Worm (Caenorhabditis elegans) whole organism, mixed stage, embryonic: ENCODE data around the gene lin-22.

ENCODE experiments used
- M03D4.4 ChIP-seq: sonication (generic microtip); optimal IDR thresholded peaks from 2 replicates; lab custom pipeline; 2017; ENCODE audit warnings: mild to moderate bottlenecking, missing genetic modification characterization, missing compliant biosample characterization
- bed-3 ChIP-seq: fragments of 200-800 bp; sonication (Bioruptor generic); optimal IDR thresholded peaks from 3 replicates; lab custom pipeline; 2018; ENCODE audit warnings: mild to moderate bottlenecking, missing genetic modification characterization, moderate library complexity, missing compliant biosample characterization
- ceh-39 ChIP-seq: fragments of 150-350 bp; optimal IDR thresholded peaks from 2 replicates; lab custom pipeline; 2014; ENCODE audit warnings: missing biosample characterization, missing genetic modification characterization
- ceh-83 ChIP-seq: fragments of 200-800 bp; sonication (Bioruptor generic); optimal IDR thresholded peaks from 2 replicates; lab custom pipeline; 2018; ENCODE audit warnings: mild to moderate bottlenecking, missing genetic modification characterization, missing compliant biosample characterization
- ces-1 ChIP-seq: fragments of 150-350 bp; optimal IDR thresholded peaks from 2 replicates; lab custom pipeline; 2014; ENCODE audit warnings: missing biosample characterization, missing genetic modification reagents, missing genetic modification characterization
- cnd-1 ChIP-seq: fragments of 200-800 bp; sonication (Bioruptor generic); optimal IDR thresholded peaks from 2 replicates; lab custom pipeline; 2018; ENCODE audit warnings: mild to moderate bottlenecking, missing genetic modification characterization, missing compliant biosample characterization
- drap-1 ChIP-seq: fragments of 200-800 bp; sonication (Bioruptor generic); optimal IDR thresholded peaks from 3 replicates; lab custom pipeline; 2018; ENCODE audit warnings: mild to moderate bottlenecking, missing genetic modification characterization, missing compliant biosample characterization
- elt-1 ChIP-seq: sonication (generic microtip); optimal IDR thresholded peaks from 2 replicates; lab custom pipeline; 2017; ENCODE audit warnings: missing genetic modification characterization, mild to moderate bottlenecking, missing compliant biosample characterization, antibody characterized with exemption, moderate library complexity, borderline replicate concordance; ENCODE audit not compliant: insufficient read depth
- flh-1 ChIP-seq: fragments of 200-800 bp; sonication (Bioruptor generic); optimal IDR thresholded peaks from 2 replicates; lab custom pipeline; 2018; ENCODE audit warnings: mild to moderate bottlenecking, missing genetic modification characterization, moderate library complexity, missing compliant biosample characterization
- ham-2 ChIP-seq: fragments of 200-800 bp; sonication (Bioruptor generic); optimal IDR thresholded peaks from 2 replicates; lab custom pipeline; 2018; ENCODE audit warnings: mild to moderate bottlenecking, missing genetic modification characterization, missing compliant biosample characterization
- hlh-1 ChIP-seq: fragments of 150-350 bp; optimal IDR thresholded peaks from 2 replicates; lab custom pipeline; 2014; ENCODE audit warnings: missing biosample characterization, missing genetic modification reagents, missing genetic modification characterization
- lin-13 ChIP-seq: fragments of 150-350 bp; optimal IDR thresholded peaks from 2 replicates; lab custom pipeline; 2014; ENCODE audit warnings: missing biosample characterization, missing genetic modification characterization
- lsy-2 ChIP-seq: fragments of 150-350 bp; optimal IDR thresholded peaks from 2 replicates; lab custom pipeline; 2014; ENCODE audit warnings: missing biosample characterization, missing genetic modification characterization
- mab-5 ChIP-seq: fragments of 150-350 bp; optimal IDR thresholded peaks from 2 replicates; lab custom pipeline; 2014; ENCODE audit warnings: missing biosample characterization, missing genetic modification characterization
- mep-1 ChIP-seq: fragments of 150-350 bp; optimal IDR thresholded peaks from 2 replicates; lab custom pipeline; 2017; ENCODE audit warnings: missing biosample characterization, missing genetic modification reagents, missing genetic modification characterization, inconsistent platforms
- mls-2 ChIP-seq: sonication (generic microtip); optimal IDR thresholded peaks from 2 replicates; lab custom pipeline; 2016; ENCODE audit warnings: mild to moderate bottlenecking, missing genetic modification characterization, moderate library complexity, missing compliant biosample characterization
- nhr-12 ChIP-seq: fragments of 150-350 bp; optimal IDR thresholded peaks from 2 replicates; lab custom pipeline; 2014; ENCODE audit warnings: missing biosample characterization, missing genetic modification characterization
- nhr-2 ChIP-seq: fragments of 150-350 bp; optimal IDR thresholded peaks from 2 replicates; lab custom pipeline; 2014; ENCODE audit warnings: missing biosample characterization, missing genetic modification characterization
- nhr-237 ChIP-seq: fragments of 150-350 bp; optimal IDR thresholded peaks from 2 replicates; lab custom pipeline; 2014; ENCODE audit warnings: missing biosample characterization, missing genetic modification characterization
- nhr-28 ChIP-seq: fragments of 150-350 bp; optimal IDR thresholded peaks from 2 replicates; lab custom pipeline; 2014; ENCODE audit warnings: missing biosample characterization, missing genetic modification characterization
- nhr-76 ChIP-seq: sonication (generic microtip); optimal IDR thresholded peaks from 2 replicates; lab custom pipeline; 2017; ENCODE audit warnings: missing biosample characterization, missing genetic modification characterization
- sem-2 ChIP-seq: fragments of 200-800 bp; sonication (Bioruptor generic); optimal IDR thresholded peaks from 2 replicates; lab custom pipeline; 2018; ENCODE audit warnings: mild to moderate bottlenecking, missing genetic modification characterization, missing compliant biosample characterization
- snpc-4 ChIP-seq: fragments of 150-350 bp; optimal IDR thresholded peaks from 2 replicates; lab custom pipeline; 2014; ENCODE audit warnings: missing biosample characterization, missing genetic modification characterization
- sptf-1 ChIP-seq: sonication (generic microtip); optimal IDR thresholded peaks from 2 replicates; lab custom pipeline; 2017; ENCODE audit warnings: mild to moderate bottlenecking, missing genetic modification characterization, moderate library complexity, missing compliant biosample characterization
- tbx-8 ChIP-seq: fragments of 200-800 bp; sonication (Bioruptor generic); optimal IDR thresholded peaks from 2 replicates; lab custom pipeline; 2018; ENCODE audit warnings: mild to moderate bottlenecking, missing genetic modification characterization, moderate library complexity, missing compliant biosample characterization
- unc-120 ChIP-seq: sonication (generic microtip); optimal IDR thresholded peaks from 2 replicates; lab custom pipeline; 2017; ENCODE audit warnings: missing genetic modification characterization, missing compliant biosample characterization; ENCODE audit not compliant: poor library complexity, severe bottlenecking
- unc-39 ChIP-seq: fragments of 150-350 bp; optimal IDR thresholded peaks from 2 replicates; lab custom pipeline; 2014; ENCODE audit warnings: missing biosample characterization, missing genetic modification characterization
- unc-62 ChIP-seq: fragments of 150-350 bp; optimal IDR thresholded peaks from 2 replicates; lab custom pipeline; 2014; ENCODE audit warnings: missing biosample characterization, missing genetic modification reagents, missing genetic modification characterization
- zip-8 ChIP-seq: fragments of 150-350 bp; optimal IDR thresholded peaks from 2 replicates; lab custom pipeline; 2014; ENCODE audit warnings: missing biosample characterization, missing genetic modification characterization
- ztf-11 ChIP-seq: fragments of 150-350 bp; optimal IDR thresholded peaks from 2 replicates; lab custom pipeline; 2014; ENCODE audit warnings: missing biosample characterization, missing genetic modification characterization

Gene lin-22

ce11 chrIV:3019438-3019837, at the start of gene lin-22:
Gene lin-22, plus strand, starts transcription at chrIV:3019738.
- TF ChIP-seq nhr-76 (tag; lab: Kevin White, UChicago) (no peak), snpc-4 (no peak), elt-1 (tag; lab: Kevin White, UChicago) (no peak), sem-2 (GFP tag; lab: Kevin White, UChicago) (no peak), hlh-1 (no peak), tbx-8 (no peak), M03D4.4 (tag; lab: Kevin White, UChicago) (no peak), ztf-11 (no peak), mep-1 (tag; lab: Kevin White, UChicago) (no peak), unc-120 (tag; lab: Kevin White, UChicago) (no peak), sptf-1 (tag; lab: Kevin White, UChicago) (no peak), unc-62 (GFP tag; lab: Kevin White, UChicago) (no peak), zip-8 (tag; lab: Kevin White, UChicago) (no peak), unc-39 (tag; lab: Kevin White, UChicago) (no peak), drap-1 (no peak), cnd-1 (tag; lab: Kevin White, UChicago) (no peak)

- TF ChIP-seq nhr-28 (no peak), nhr-2 (tag; lab: Kevin White, UChicago) (no peak), ham-2 (GFP tag; lab: Kevin White, UChicago) (no peak), ceh-83 (GFP tag; lab: Kevin White, UChicago) (no peak), flh-1 (GFP tag; lab: Kevin White, UChicago) (no peak), lin-13 (tag; lab: Kevin White, UChicago) (no peak), mab-5 (tag; lab: Kevin White, UChicago) (no peak), elt-1 (tag; lab: Kevin White, UChicago) (no peak), zip-8 (tag; lab: Kevin White, UChicago) (no peak)
These were observed 48.5 kb upstream of the lin-22 start for ce11 chrIV:2971060-2971459.

DNA sequence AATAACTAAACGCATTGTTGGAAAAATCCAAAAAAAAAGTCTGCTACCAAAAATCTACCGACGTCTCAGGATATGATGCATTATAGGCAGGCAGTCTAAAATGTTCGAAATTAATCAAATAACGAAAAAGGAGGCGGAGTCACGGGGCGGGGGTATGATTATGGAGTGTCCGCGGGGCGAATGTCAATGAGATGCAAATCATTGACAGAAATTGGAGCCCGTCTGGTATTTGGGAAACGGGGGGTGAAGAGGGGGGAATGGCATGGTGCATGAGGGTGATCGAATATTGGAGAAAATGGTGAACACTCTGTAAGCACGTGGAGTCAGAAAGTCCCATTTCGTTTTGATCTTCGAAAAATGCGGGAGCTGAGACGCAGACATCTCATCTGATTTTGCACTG, 41.2 kb upstream of the lin-22 start, which contains the start of gene lad-2:
lad-2 (minus strand) TSS at position 101 of the 400 bp plus-strand sequence.
- TF ChIP-seq unc-120 (tag; lab: Kevin White, UChicago) (no peak), ces-1 (GFP tag; lab: Kevin White, UChicago) (peak; percentile 35)
- TF ChIP-seq, all 35 proteins: peak for 1

ce11 chrIV:2982443-2982842, 37.1 kb upstream of the lin-22 start:
- no peak for TF ChIP-seq ceh-39 (tag; lab: Kevin White, UChicago)
- TF ChIP-seq ces-1 (GFP tag; lab: Kevin White, UChicago): peak; percentile 97
- no peak for TF ChIP-seq drap-1
- no peak for TF ChIP-seq sem-2 (GFP tag; lab: Kevin White, UChicago)

DNA sequence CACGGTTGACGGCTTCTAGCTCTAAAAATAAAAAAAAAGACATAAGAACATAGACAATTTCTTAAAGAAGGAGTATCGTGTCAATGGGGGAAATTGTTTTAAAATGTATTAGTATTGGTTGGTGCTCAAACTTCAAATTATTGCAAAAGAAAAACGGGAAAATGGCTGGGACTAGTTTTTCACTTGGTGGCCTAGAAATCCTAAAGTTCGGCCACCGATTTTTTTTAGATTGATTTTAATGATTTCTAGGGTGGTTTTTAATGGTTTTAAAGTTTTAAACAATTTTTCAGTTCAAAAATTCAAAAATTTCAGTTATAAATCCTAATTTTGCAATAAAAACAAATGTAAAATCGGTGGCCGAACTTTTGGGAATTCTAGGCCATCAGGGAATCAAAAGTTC, 32.8 kb upstream of the lin-22 start:
- TF ChIP-seq M03D4.4 (tag; lab: Kevin White, UChicago) (no peak), drap-1 (no peak), sptf-1 (tag; lab: Kevin White, UChicago) (no peak), bed-3 (GFP tag; lab: Kevin White, UChicago) (no peak), ztf-11 (no peak), lsy-2 (tag; lab: Kevin White, UChicago) (no peak), zip-8 (tag; lab: Kevin White, UChicago) (no peak), nhr-237 (no peak), mls-2 (tag; lab: Kevin White, UChicago) (no peak)

ce11 chrIV:2990519-2990918, 29.0 kb upstream of the lin-22 start:
- TF ChIP-seq drap-1 (peak; percentile 30), cnd-1 (tag; lab: Kevin White, UChicago) (peak; percentile 30), nhr-12 (no peak), sptf-1 (tag; lab: Kevin White, UChicago) (peak; percentile 37), unc-62 (GFP tag; lab: Kevin White, UChicago) (peak; percentile 0), mls-2 (tag; lab: Kevin White, UChicago) (peak; percentile 22), lsy-2 (tag; lab: Kevin White, UChicago) (no peak)
